Worm (Caenorhabditis elegans) whole organism, L4 larva: Measurements from ENCODE around the gene F10G2.10.

Source experiments
- madf-5 ChIP-seq, 2 experiments: fragments of 200-800 bp; sonication (Bioruptor generic); IDR thresholded peaks; 2 replicates each; pipeline ENCODE4 v1.3.6; 2022; ENCODE audit warnings: missing compliant biosample characterization in 2 of 2, missing genetic modification characterization in 2 of 2
- nhr-11 ChIP-seq: fragments of 150-350 bp; optimal IDR thresholded peaks from 2 replicates; lab custom pipeline; 2014; ENCODE audit warnings: missing biosample characterization, missing genetic modification characterization
- nhr-111 ChIP-seq: fragments of 200-800 bp; sonication (Bioruptor generic); optimal IDR thresholded peaks from 2 replicates; lab custom pipeline; 2018; ENCODE audit warnings: mild to moderate bottlenecking, missing genetic modification characterization, missing compliant biosample characterization
- nhr-237 ChIP-seq: sonication (generic microtip); optimal IDR thresholded peaks from 2 replicates; lab custom pipeline; 2017; ENCODE audit warnings: missing biosample characterization, missing genetic modification characterization
- nhr-77 ChIP-seq: fragments of 150-350 bp; optimal IDR thresholded peaks from 2 replicates; lab custom pipeline; 2014; ENCODE audit warnings: missing biosample characterization, missing genetic modification characterization
- php-3 ChIP-seq: fragments of 200-800 bp; sonication (Bioruptor generic); IDR thresholded peaks from 2 replicates; pipeline ENCODE4 v1.3.6; 2022; ENCODE audit warnings: missing genetic modification reagents, missing genetic modification characterization, missing compliant biosample characterization
- rbr-2 ChIP-seq: sonication (generic microtip); optimal IDR thresholded peaks from 2 replicates; lab custom pipeline; 2016; ENCODE audit warnings: missing genotype, missing genetic modification characterization, missing compliant biosample characterization
- snpc-4 ChIP-seq: fragments of 150-350 bp; optimal IDR thresholded peaks from 2 replicates; lab custom pipeline; 2014; ENCODE audit warnings: missing biosample characterization, missing genetic modification characterization
- unc-62 ChIP-seq, 3 experiments: fragments of 150-350 bp in 1 of 3; sonication (generic microtip); optimal IDR thresholded peaks in 2 of 3; peaks in 1 of 3; 1 replicate in 1 of 3; 2 replicates in 2 of 3; lab custom pipeline; 2014 to 2017; ENCODE audit warnings: missing biosample characterization in 3 of 3, missing genetic modification characterization in 3 of 3, missing genetic modification reagents in 3 of 3, missing genotype in 1 of 3
- ztf-11 ChIP-seq: fragments of 150-350 bp; optimal IDR thresholded peaks from 2 replicates; lab custom pipeline; 2014; ENCODE audit warnings: missing biosample characterization, missing genetic modification characterization

- TF ChIP-seq snpc-4 (tag; lab: Kevin White, UChicago) (no peak), nhr-11 (no peak), php-3 (GFP tag; lab: Robert Waterston, UW) (no peak), nhr-77 (tag; lab: Kevin White, UChicago) (no peak), nhr-237 (tag; lab: Kevin White, UChicago) (no peak), madf-5 (GFP tag; IDR thresholded peaks at IDR 0.05; lab: Robert Waterston, UW) (no peak), rbr-2 (tag; lab: Kevin White, UChicago) (no peak), nhr-111 (GFP tag; lab: Kevin White, UChicago) (no peak), unc-62 (GFP tag; optimal IDR thresholded peaks at IDR 0.05 in 1 of 2; lab: Kevin White, UChicago) (peak in 1 of 2 experiments; percentile 39), unc-62 (tag; optimal IDR thresholded peaks at IDR 0.05; lab: Kevin White, UChicago) (no peak), ztf-11 (tag; lab: Kevin White, UChicago) (no peak)
These were observed at the start of gene F10G2.10 for ce11 chrV:7321915-7322314.
